Fruit fly (Drosophila melanogaster) whole organism, embryonic: ENCODE measurements around the gene Tis11.

Experiments used
- Abd-B ChIP-seq: fragments of 200-800 bp; sonication (Bioruptor generic); optimal IDR thresholded peaks from 2 replicates; lab custom pipeline; 2018; ENCODE audit warnings: missing biosample characterization, mild to moderate bottlenecking, missing genetic modification characterization, moderate library complexity
- Ada2b ChIP-seq: fragments of 200-800 bp; sonication (Bioruptor generic); IDR thresholded peaks from 2 replicates; pipeline ENCODE4 v1.3.6; 2022; ENCODE audit warnings: missing biosample characterization, missing genetic modification characterization
- B-H1 ChIP-seq: fragments of 200-800 bp; sonication (Bioruptor generic); IDR thresholded peaks from 3 replicates; pipeline ENCODE4 v1.3.6; 2022; ENCODE audit warnings: missing biosample characterization, missing genetic modification characterization
- CG10979 ChIP-seq: fragments of 200-800 bp; sonication (Bioruptor generic); optimal IDR thresholded peaks from 2 replicates; lab custom pipeline; 2018; ENCODE audit warnings: missing biosample characterization, mild to moderate bottlenecking, missing genetic modification characterization, moderate library complexity
- CG11398 ChIP-seq: fragments of 200-800 bp; sonication (Bioruptor generic); optimal IDR thresholded peaks from 2 replicates; lab custom pipeline; 2016; ENCODE audit warnings: missing biosample characterization, missing genetic modification characterization
- CG11695 ChIP-seq: fragments of 200-800 bp; sonication (Bioruptor generic); IDR thresholded peaks from 3 replicates; pipeline ENCODE4 v1.3.6; 2022; ENCODE audit warnings: missing biosample characterization, missing genetic modification characterization
- CG11696 ChIP-seq: fragments of 200-800 bp; sonication (Bioruptor generic); IDR thresholded peaks from 2 replicates; pipeline ENCODE4 v1.3.6; 2022; ENCODE audit warnings: missing biosample characterization, missing genetic modification characterization
- CG12104 ChIP-seq: fragments of 200-800 bp; sonication (Bioruptor generic); optimal IDR thresholded peaks from 3 replicates; lab custom pipeline; 2016; ENCODE audit warnings: missing biosample characterization, missing genetic modification characterization
- CG12942 ChIP-seq: fragments of 200-800 bp; sonication (Bioruptor generic); optimal IDR thresholded peaks from 3 replicates; lab custom pipeline; 2016; ENCODE audit warnings: missing biosample characterization, missing genetic modification characterization
- CG13894 ChIP-seq: fragments of 200-800 bp; sonication (Bioruptor generic); optimal IDR thresholded peaks from 3 replicates; lab custom pipeline; 2018; ENCODE audit warnings: missing biosample characterization, mild to moderate bottlenecking, missing genetic modification characterization, moderate library complexity
- CG15011 ChIP-seq: fragments of 200-800 bp; sonication (Bioruptor generic); optimal IDR thresholded peaks from 3 replicates; lab custom pipeline; 2018; ENCODE audit warnings: missing biosample characterization, mild to moderate bottlenecking, missing genetic modification characterization
- CG15696 ChIP-seq: fragments of 200-800 bp; sonication (Bioruptor generic); optimal IDR thresholded peaks from 2 replicates; lab custom pipeline; 2019; ENCODE audit warnings: missing biosample characterization, mild to moderate bottlenecking, missing genetic modification characterization, moderate library complexity
- CG1792 ChIP-seq: fragments of 200-800 bp; sonication (Bioruptor generic); optimal IDR thresholded peaks from 2 replicates; lab custom pipeline; 2016; ENCODE audit warnings: missing biosample characterization, missing genetic modification characterization
- CG3163 ChIP-seq: fragments of 200-800 bp; sonication (Bioruptor generic); optimal IDR thresholded peaks from 3 replicates; lab custom pipeline; 2016; ENCODE audit warnings: missing biosample characterization, missing genetic modification characterization
- CG32767 ChIP-seq: fragments of 200-800 bp; sonication (Bioruptor generic); IDR thresholded peaks from 2 replicates; pipeline ENCODE4 v1.3.6; 2022; ENCODE audit warnings: missing biosample characterization, missing genetic modification characterization
- CG34422 ChIP-seq: fragments of 200-800 bp; sonication (Bioruptor generic); IDR thresholded peaks from 3 replicates; pipeline ENCODE4 v1.3.6; 2022; ENCODE audit warnings: missing biosample characterization, missing genetic modification characterization
- CG6791 ChIP-seq: fragments of 200-800 bp; sonication (Bioruptor generic); IDR thresholded peaks from 3 replicates; pipeline ENCODE4 v1.3.6; 2022; ENCODE audit warnings: missing biosample characterization, missing genetic modification characterization; ENCODE audit not compliant: partially characterized antibody
- CG8281 ChIP-seq: fragments of 200-800 bp; sonication (Bioruptor generic); optimal IDR thresholded peaks from 2 replicates; lab custom pipeline; 2018; ENCODE audit warnings: missing biosample characterization, mild to moderate bottlenecking, missing genetic modification characterization, moderate library complexity
- CG8944 ChIP-seq: fragments of 200-800 bp; sonication (Bioruptor generic); optimal IDR thresholded peaks from 3 replicates; lab custom pipeline; 2016; ENCODE audit warnings: missing biosample characterization, missing genetic modification characterization
- CTCF ChIP-seq: fragments of 200-800 bp; sonication (Bioruptor generic); optimal IDR thresholded peaks from 2 replicates; lab custom pipeline; 2017; ENCODE audit warnings: missing biosample characterization, mild to moderate bottlenecking, missing genetic modification characterization, moderate library complexity
- CoRest ChIP-seq: fragments of 200-800 bp; sonication (Bioruptor generic); optimal IDR thresholded peaks from 3 replicates; lab custom pipeline; 2018; ENCODE audit warnings: missing biosample characterization, mild to moderate bottlenecking, missing genetic modification characterization, moderate library complexity
- D ChIP-seq, 2 experiments: fragments of 200-800 bp in 1 of 2; fragments of >200 bp in 1 of 2; sonication (Bioruptor generic) in 1 of 2; optimal IDR thresholded peaks; 2 replicates in 1 of 2; 3 replicates in 1 of 2; lab custom pipeline; 2017; ENCODE audit warnings: mild to moderate bottlenecking in 1 of 2, missing biosample characterization in 1 of 2, missing genetic modification characterization in 1 of 2, missing genetic modification reagents in 1 of 2
- Dad ChIP-seq: fragments of 200-800 bp; sonication (Bioruptor generic); optimal IDR thresholded peaks from 3 replicates; lab custom pipeline; 2016; ENCODE audit warnings: missing biosample characterization, missing genetic modification characterization
- Dip3 ChIP-seq: fragments of 200-800 bp; sonication (Bioruptor generic); optimal IDR thresholded peaks from 3 replicates; lab custom pipeline; 2016; ENCODE audit warnings: missing biosample characterization, missing genetic modification characterization
- Dp ChIP-seq: fragments of 200-800 bp; sonication (Bioruptor generic); optimal IDR thresholded peaks from 2 replicates; lab custom pipeline; 2018; ENCODE audit warnings: missing biosample characterization, mild to moderate bottlenecking, missing genetic modification characterization, moderate library complexity
- Gsc ChIP-seq: fragments of 200-800 bp; sonication (Bioruptor generic); IDR thresholded peaks from 2 replicates; pipeline ENCODE4 v1.3.6; 2022; ENCODE audit warnings: missing biosample characterization, missing genetic modification characterization
- HHEX ChIP-seq: fragments of 200-800 bp; sonication (Bioruptor generic); optimal IDR thresholded peaks from 3 replicates; lab custom pipeline; 2017; ENCODE audit warnings: missing biosample characterization, mild to moderate bottlenecking, missing genetic modification characterization, missing genetic modification reagents
- HLH3B ChIP-seq: fragments of 200-800 bp; sonication (Bioruptor generic); IDR thresholded peaks from 2 replicates; pipeline ENCODE4 v1.3.6; 2022; ENCODE audit warnings: missing biosample characterization, missing genetic modification characterization
- MTF-1 ChIP-seq: fragments of 200-800 bp; sonication (Bioruptor generic); optimal IDR thresholded peaks from 2 replicates; lab custom pipeline; 2018; ENCODE audit warnings: missing biosample characterization, mild to moderate bottlenecking, missing genetic modification characterization, borderline replicate concordance
- Max ChIP-seq: fragments of 200-800 bp; sonication (Bioruptor generic); optimal IDR thresholded peaks from 2 replicates; lab custom pipeline; 2016; ENCODE audit warnings: missing biosample characterization, mild to moderate bottlenecking, missing genetic modification characterization
- Meics ChIP-seq: fragments of 200-800 bp; sonication (Bioruptor generic); optimal IDR thresholded peaks from 2 replicates; lab custom pipeline; 2017; ENCODE audit warnings: missing biosample characterization, mild to moderate bottlenecking, missing genetic modification characterization
- Sox100B ChIP-seq: fragments of 200-800 bp; sonication (Bioruptor generic); optimal IDR thresholded peaks from 3 replicates; lab custom pipeline; 2018; ENCODE audit warnings: missing biosample characterization, mild to moderate bottlenecking, missing genetic modification characterization
- Sry-δ ChIP-seq: fragments of 200-800 bp; sonication (Bioruptor generic); optimal IDR thresholded peaks from 2 replicates; lab custom pipeline; 2016; ENCODE audit warnings: missing biosample characterization, missing genetic modification characterization
- al ChIP-seq: fragments of 200-800 bp; sonication (Bioruptor generic); IDR thresholded peaks from 2 replicates; pipeline ENCODE4 v1.3.6; 2022; ENCODE audit warnings: missing biosample characterization, missing genetic modification characterization
- ato ChIP-seq: fragments of 200-800 bp; sonication (Bioruptor generic); IDR thresholded peaks from 2 replicates; pipeline ENCODE4 v1.3.6; 2022; ENCODE audit warnings: missing biosample characterization, missing genetic modification characterization; ENCODE audit not compliant: partially characterized antibody
- caup ChIP-seq: fragments of 200-800 bp; sonication (Bioruptor generic); optimal IDR thresholded peaks from 3 replicates; lab custom pipeline; 2017; ENCODE audit warnings: missing biosample characterization, mild to moderate bottlenecking, missing genetic modification characterization, moderate library complexity; ENCODE audit not compliant: severe bottlenecking
- cg ChIP-seq: fragments of 200-800 bp; sonication (Bioruptor generic); optimal IDR thresholded peaks from 3 replicates; lab custom pipeline; 2019; ENCODE audit warnings: missing biosample characterization, mild to moderate bottlenecking, missing genetic modification characterization, moderate library complexity
- eve ChIP-seq, 2 experiments: fragments of >200 bp; optimal IDR thresholded peaks; 2 replicates each; lab custom pipeline; 2017; ENCODE audit warnings: missing biosample characterization in 2 of 2, missing genetic modification characterization in 2 of 2
- exex ChIP-seq: fragments of 200-800 bp; sonication (Bioruptor generic); optimal IDR thresholded peaks from 4 replicates; lab custom pipeline; 2018; ENCODE audit warnings: missing biosample characterization, mild to moderate bottlenecking, missing genetic modification characterization, moderate library complexity
- fu2 ChIP-seq: fragments of 200-800 bp; sonication (Bioruptor generic); optimal IDR thresholded peaks from 2 replicates; lab custom pipeline; 2016; ENCODE audit warnings: missing biosample characterization, missing genetic modification characterization
- kah ChIP-seq: fragments of 200-800 bp; sonication (Bioruptor generic); optimal IDR thresholded peaks from 2 replicates; lab custom pipeline; 2018; ENCODE audit warnings: missing biosample characterization, mild to moderate bottlenecking, missing genetic modification characterization
- kni ChIP-seq: fragments of 200-800 bp; sonication (Bioruptor generic); optimal IDR thresholded peaks from 3 replicates; lab custom pipeline; 2017; ENCODE audit warnings: mild to moderate bottlenecking, missing biosample characterization, missing genetic modification reagents, missing genetic modification characterization
- pb ChIP-seq: fragments of 200-800 bp; sonication (Bioruptor generic); optimal IDR thresholded peaks from 3 replicates; lab custom pipeline; 2016; ENCODE audit warnings: missing biosample characterization, missing genetic modification characterization
- stwl ChIP-seq: fragments of 200-800 bp; sonication (Bioruptor generic); optimal IDR thresholded peaks from 3 replicates; lab custom pipeline; 2018; ENCODE audit warnings: missing biosample characterization, mild to moderate bottlenecking, missing genetic modification characterization, moderate library complexity
- tap ChIP-seq: fragments of 200-800 bp; optimal IDR thresholded peaks from 3 replicates; lab custom pipeline; 2019; ENCODE audit warnings: missing biosample characterization, mild to moderate bottlenecking, missing genetic modification characterization, moderate library complexity
- tin ChIP-seq: fragments of 200-800 bp; sonication (Bioruptor generic); optimal IDR thresholded peaks from 3 replicates; lab custom pipeline; 2016; ENCODE audit warnings: missing biosample characterization, missing genetic modification characterization
- vvl ChIP-seq: fragments of 200-800 bp; sonication (Bioruptor generic); IDR thresholded peaks from 2 replicates; pipeline ENCODE4 v1.3.6; 2022; ENCODE audit warnings: missing biosample characterization, missing genetic modification characterization
- zen2 ChIP-seq: fragments of 200-800 bp; sonication (Bioruptor generic); IDR thresholded peaks from 3 replicates; pipeline ENCODE4 v1.3.6; 2022; ENCODE audit warnings: missing biosample characterization, missing genetic modification characterization; ENCODE audit not compliant: partially characterized antibody

Tis11 gene

DNA sequence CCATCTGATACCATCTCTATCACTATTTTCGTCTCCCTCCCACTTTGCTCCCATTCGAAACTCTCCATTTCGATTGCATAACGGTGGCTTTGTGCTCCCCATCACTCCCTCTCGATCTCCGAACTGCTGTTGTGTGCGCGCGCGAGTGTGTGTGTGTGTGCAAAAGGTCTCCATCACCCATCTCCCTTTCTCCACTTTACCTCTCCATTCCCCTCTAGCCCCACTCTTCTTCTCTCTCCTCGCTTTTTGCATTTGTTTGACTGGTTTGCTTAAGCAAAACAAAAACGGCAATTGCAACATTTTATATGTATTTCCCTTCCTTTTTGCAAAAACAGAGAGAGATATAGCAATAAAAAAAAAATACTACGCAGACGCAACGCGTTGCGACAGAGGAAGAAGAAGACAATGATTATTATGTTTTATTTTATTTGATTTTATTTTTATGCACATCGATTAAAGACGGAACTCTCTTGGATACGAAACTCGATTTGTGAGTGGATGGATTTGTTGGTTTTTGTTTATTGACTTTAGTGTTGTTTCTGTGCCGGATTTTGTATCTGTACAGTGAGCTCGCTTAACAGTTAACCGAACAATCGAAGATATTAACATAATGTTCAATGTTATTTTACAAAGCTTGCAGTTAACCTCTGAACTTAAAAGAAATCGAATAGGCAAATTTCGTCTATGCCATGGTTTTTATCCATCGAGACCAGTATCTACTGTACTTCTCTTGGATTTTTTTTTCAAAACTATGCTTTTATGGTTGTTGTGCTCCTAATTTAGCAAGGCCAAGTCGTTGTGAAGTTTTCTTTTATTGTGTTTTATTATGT lies 10.7 kb downstream of the Tis11 start (continued):
- TF ChIP-seq CTCF (GFP tag; lab: Kevin White, UChicago) (no peak), tap (tag; lab: Kevin White, UChicago) (peak; percentile 46), HHEX (peak; percentile 47), CG12104 (GFP tag; lab: Kevin White, UChicago) (no peak), B-H1 (GFP tag; lab: Robert Waterston, UW) (no peak; the same call in 2 of the 3 replicates), Meics (GFP tag; lab: Kevin White, UChicago) (peak; percentile 72), HLH3B (GFP tag; lab: Robert Waterston, UW) (peak; percentile 67), CG34422 (GFP tag; lab: Robert Waterston, UW) (peak; percentile 51; the same call in 2 of the 3 replicates), exex (tag; lab: Kevin White, UChicago) (peak; percentile 25), CG11695 (GFP tag; lab: Robert Waterston, UW) (peak; percentile 51; the same call in 1 of the 3 replicates), kni (no peak), CG6791 (GFP tag; lab: Robert Waterston, UW) (no peak), vvl (GFP tag; lab: Robert Waterston, UW) (peak; percentile 77; the same call in 1 of the 2 replicates), Ada2b (GFP tag; lab: Robert Waterston, UW) (peak; percentile 76), Dad (GFP tag; lab: Kevin White, UChicago) (peak; percentile 28), CG8944 (GFP tag; lab: Kevin White, UChicago) (peak; percentile 61), D (optimal IDR thresholded peaks at IDR 0.05; lab: Kevin White, UChicago) (no peak), D (GFP tag; optimal IDR thresholded peaks at IDR 0.05; lab: Kevin White, UChicago) (no peak), kah (GFP tag; lab: Kevin White, UChicago) (no peak), CG3163 (GFP tag; lab: Kevin White, UChicago) (peak; percentile 28), pb (peak; percentile 45), Abd-B (GFP tag; lab: Kevin White, UChicago) (peak; percentile 36), CoRest (tag; lab: Kevin White, UChicago) (peak; percentile 77), eve (GFP tag; optimal IDR thresholded peaks at IDR 0.05; lab: Kevin White, UChicago) (peak in 1 of 2 experiments; percentile 88), CG15011 (GFP tag; lab: Kevin White, UChicago) (peak; percentile 31), caup (peak; percentile 67), al (GFP tag; lab: Robert Waterston, UW) (peak; percentile 76), Dip3 (GFP tag; lab: Kevin White, UChicago) (peak; percentile 70), CG32767 (GFP tag; lab: Robert Waterston, UW) (no peak), Dp (no peak), CG10979 (tag; lab: Kevin White, UChicago) (peak; percentile 36), CG11398 (GFP tag; lab: Kevin White, UChicago) (peak; percentile 53), tin (peak; percentile 64), CG15696 (peak; percentile 12), stwl (tag; lab: Kevin White, UChicago) (no peak), CG13894 (tag; lab: Kevin White, UChicago) (peak; percentile 23), Sry-δ (GFP tag; lab: Kevin White, UChicago) (peak; percentile 6), Gsc (GFP tag; lab: Robert Waterston, UW) (no peak), CG8281 (tag; lab: Kevin White, UChicago) (no peak), zen2 (no peak), MTF-1 (peak; percentile 49), CG12942 (peak; percentile 42), CG1792 (peak; percentile 36), Max (GFP tag; lab: Kevin White, UChicago) (peak; percentile 15), CG11696 (GFP tag; lab: Robert Waterston, UW) (peak; percentile 36; the same call in 1 of the 2 replicates), Sox100B (peak; percentile 40), fu2 (GFP tag; lab: Kevin White, UChicago) (peak; percentile 46), ato (GFP tag; lab: Robert Waterston, UW) (no peak), cg (GFP tag; lab: Kevin White, UChicago) (peak; percentile 27)
